Fruit fly (Drosophila melanogaster): ENCODE measurements around the gene CG1077.

Gene CG1077

DNA sequence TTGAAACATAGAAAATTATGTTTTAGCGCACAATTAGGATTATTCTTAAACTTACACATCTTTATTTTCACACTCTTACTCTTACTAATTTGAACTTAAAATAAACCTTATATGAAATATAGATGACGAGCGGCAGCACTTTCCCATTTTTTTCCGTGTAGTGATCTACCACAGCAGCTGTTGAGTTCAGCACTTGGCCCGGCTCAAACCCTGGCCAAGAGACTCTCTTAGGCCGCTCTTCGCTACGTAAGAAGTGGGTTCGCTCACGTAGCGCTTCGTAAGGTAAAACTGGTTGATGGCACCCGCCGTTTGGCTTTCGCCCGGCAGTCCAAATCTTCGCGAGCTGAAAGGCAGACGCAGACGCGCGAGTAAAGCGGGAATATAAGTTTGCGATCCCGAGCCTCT is 31.2 kb downstream of the CG1077 start, which contains the start of gene Osi24:
TSS of gene Osi24 (plus strand) at position 324 of the 405 bp plus-strand sequence.
- TF ChIP-seq CG9948 (tag; optimal IDR thresholded peaks at IDR 0.05), result peak; percentile 69
- peak; percentile 77 for TF ChIP-seq CG14655 (GFP tag; optimal IDR thresholded peaks at IDR 0.05)
- no peak for TF ChIP-seq CG13204 (GFP tag; optimal IDR thresholded peaks at IDR 0.05)
- TF ChIP-seq EcR (GFP tag; optimal IDR thresholded peaks at IDR 0.05), result peak; percentile 21
- peak; percentile 90 for TF ChIP-seq CG32121 (GFP tag; IDR thresholded peaks at IDR 0.05)
- TF ChIP-seq Ets98B (GFP tag; IDR thresholded peaks at IDR 0.05), result peak; percentile 92
- peak; percentile 78; the same call in 2 of the 3 replicates for TF ChIP-seq fd96Ca (GFP tag; IDR thresholded peaks at IDR 0.05)
- peak; percentile 50 for TF ChIP-seq CG15710 (tag; optimal IDR thresholded peaks at IDR 0.05)
- peak; percentile 24 for TF ChIP-seq Snoo (tag; optimal IDR thresholded peaks at IDR 0.05)
- TF ChIP-seq Pif1B (GFP tag; optimal IDR thresholded peaks at IDR 0.05), result peak; percentile 74
- peak; percentile 77 for TF ChIP-seq CG17806 (tag; optimal IDR thresholded peaks at IDR 0.05)
- peak; percentile 75 for TF ChIP-seq D1 (tag; optimal IDR thresholded peaks at IDR 0.05)
- peak; percentile 86 for TF ChIP-seq Pif1A (GFP tag; optimal IDR thresholded peaks at IDR 0.05)
- peak; percentile 59 for TF ChIP-seq CG8159 (tag; optimal IDR thresholded peaks at IDR 0.05)
- TF ChIP-seq CG4496 (GFP tag; IDR thresholded peaks at IDR 0.05), result peak; percentile 92
- TF ChIP-seq CG12605 (GFP tag; IDR thresholded peaks at IDR 0.05), result peak; percentile 89
- TF ChIP-seq gl (tag; optimal IDR thresholded peaks at IDR 0.05), result peak; percentile 37
- peak; percentile 50 for TF ChIP-seq CG34367 (tag; optimal IDR thresholded peaks at IDR 0.05)
- peak; percentile 70 for TF ChIP-seq rn (GFP tag; IDR thresholded peaks at IDR 0.05)
- peak; percentile 81 for TF ChIP-seq CG8301 (tag; optimal IDR thresholded peaks at IDR 0.05)
- TF ChIP-seq CG10348 (GFP tag; IDR thresholded peaks at IDR 0.05), result no peak

DNA sequence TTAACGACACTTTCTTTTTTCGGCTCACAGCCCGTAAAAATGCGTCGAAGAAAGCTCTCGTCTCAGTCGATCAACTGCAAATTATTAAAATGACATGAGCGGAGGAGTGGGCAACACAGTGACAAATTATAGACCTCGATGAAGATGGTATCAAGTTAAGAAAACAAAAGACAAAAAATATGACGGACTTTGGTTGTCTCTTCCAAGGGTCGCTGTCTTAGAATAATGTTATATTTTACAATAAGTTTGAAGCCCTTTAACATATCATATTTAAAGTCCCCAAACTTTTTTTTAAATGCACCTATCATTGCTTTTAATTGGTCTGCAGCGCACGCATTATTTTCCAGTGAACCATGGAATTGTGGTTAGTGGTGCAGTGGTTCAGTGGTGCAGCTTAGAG is 32.4 kb downstream of the CG1077 start:
- TF ChIP-seq CG14655 (GFP tag; optimal IDR thresholded peaks at IDR 0.05), result no peak
- TF ChIP-seq CG17806 (tag; optimal IDR thresholded peaks at IDR 0.05), result no peak
- no peak for TF ChIP-seq Pif1B (GFP tag; optimal IDR thresholded peaks at IDR 0.05)
- TF ChIP-seq CG12605 (GFP tag; IDR thresholded peaks at IDR 0.05), result no peak
- no peak for TF ChIP-seq CG4496 (GFP tag; IDR thresholded peaks at IDR 0.05)
- no peak for TF ChIP-seq gl (tag; optimal IDR thresholded peaks at IDR 0.05)
- no peak for TF ChIP-seq CG32121 (GFP tag; IDR thresholded peaks at IDR 0.05)
- TF ChIP-seq CG8301 (tag; optimal IDR thresholded peaks at IDR 0.05), result no peak
- TF ChIP-seq CG10348 (GFP tag; IDR thresholded peaks at IDR 0.05), result no peak
- TF ChIP-seq fd96Ca (GFP tag; IDR thresholded peaks at IDR 0.05), result no peak
- TF ChIP-seq Ets98B (GFP tag; IDR thresholded peaks at IDR 0.05), result no peak
- TF ChIP-seq D1 (tag; optimal IDR thresholded peaks at IDR 0.05), result no peak
- no peak for TF ChIP-seq CG13204 (GFP tag; optimal IDR thresholded peaks at IDR 0.05)
- no peak for TF ChIP-seq Pif1A (GFP tag; optimal IDR thresholded peaks at IDR 0.05)

DNA sequence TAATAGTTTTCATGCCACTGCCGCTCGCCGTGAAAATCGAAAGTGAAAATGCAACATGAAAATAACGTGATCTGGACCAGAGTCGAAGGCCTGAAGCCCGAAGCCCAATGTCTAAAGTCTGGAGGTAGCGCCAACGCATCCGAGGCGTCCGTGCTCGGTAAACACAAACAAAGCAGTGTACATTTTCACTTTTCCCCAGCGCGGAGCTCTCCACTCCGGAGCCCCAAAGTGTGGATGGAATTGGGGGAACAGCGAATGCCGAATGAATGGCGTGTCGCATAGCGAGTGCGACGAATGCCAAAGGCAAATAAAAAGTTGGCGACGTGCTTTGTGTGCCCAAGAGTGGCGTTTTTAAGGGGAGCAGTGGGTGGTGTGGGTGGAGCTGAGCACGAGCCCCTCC is 35.7 kb downstream of the CG1077 start:
- no peak for TF ChIP-seq EcR (GFP tag; optimal IDR thresholded peaks at IDR 0.05)
- peak; percentile 16 for TF ChIP-seq CG14655 (GFP tag; optimal IDR thresholded peaks at IDR 0.05)
- peak; percentile 15; the same call in 1 of the 2 replicates for TF ChIP-seq Ets98B (GFP tag; IDR thresholded peaks at IDR 0.05)
- peak; percentile 88 for TF ChIP-seq CG4496 (GFP tag; IDR thresholded peaks at IDR 0.05)

DNA sequence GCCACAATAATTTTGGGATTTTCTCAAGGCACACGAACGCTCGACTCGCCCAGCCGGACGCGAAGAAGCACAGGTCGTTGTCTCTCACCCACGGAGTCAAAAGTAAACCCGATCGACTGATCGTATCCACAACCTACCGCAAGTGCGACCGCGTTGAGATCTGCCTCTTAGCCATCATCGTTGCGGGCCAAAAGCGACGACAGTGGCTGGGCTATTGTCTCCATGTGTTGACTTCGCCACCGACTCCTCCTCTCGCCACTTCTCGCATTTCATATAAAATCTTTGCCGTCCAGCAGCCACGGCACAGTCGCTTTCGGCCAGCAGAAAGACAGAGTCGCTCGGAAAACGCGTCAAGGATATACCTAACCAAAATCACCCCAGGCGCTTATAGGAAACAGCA is 41.8 kb downstream of the CG1077 start, which contains the start of gene Osi2:
TSS of gene Osi2 (plus strand) at position 301 of the 400 bp plus-strand sequence.
- TF ChIP-seq rn (GFP tag; IDR thresholded peaks at IDR 0.05), result no peak
- no peak for TF ChIP-seq CG34367 (tag; optimal IDR thresholded peaks at IDR 0.05)
- no peak for TF ChIP-seq CG17806 (tag; optimal IDR thresholded peaks at IDR 0.05)
- TF ChIP-seq gl (tag; optimal IDR thresholded peaks at IDR 0.05), result no peak
- TF ChIP-seq CG15710 (tag; optimal IDR thresholded peaks at IDR 0.05), result no peak
- no peak for TF ChIP-seq Ets98B (GFP tag; IDR thresholded peaks at IDR 0.05)
- TF ChIP-seq CG10348 (GFP tag; IDR thresholded peaks at IDR 0.05), result no peak
- no peak for TF ChIP-seq Pif1B (GFP tag; optimal IDR thresholded peaks at IDR 0.05)
- no peak for TF ChIP-seq fd96Ca (GFP tag; IDR thresholded peaks at IDR 0.05)
- no peak for TF ChIP-seq CG12605 (GFP tag; IDR thresholded peaks at IDR 0.05)
- TF ChIP-seq EcR (GFP tag; optimal IDR thresholded peaks at IDR 0.05), result no peak
- TF ChIP-seq CG4496 (GFP tag; IDR thresholded peaks at IDR 0.05), result no peak
- no peak for TF ChIP-seq Pif1A (GFP tag; optimal IDR thresholded peaks at IDR 0.05)
- TF ChIP-seq CG13204 (GFP tag; optimal IDR thresholded peaks at IDR 0.05), result no peak
- TF ChIP-seq CG8159 (tag; optimal IDR thresholded peaks at IDR 0.05), result no peak

DNA sequence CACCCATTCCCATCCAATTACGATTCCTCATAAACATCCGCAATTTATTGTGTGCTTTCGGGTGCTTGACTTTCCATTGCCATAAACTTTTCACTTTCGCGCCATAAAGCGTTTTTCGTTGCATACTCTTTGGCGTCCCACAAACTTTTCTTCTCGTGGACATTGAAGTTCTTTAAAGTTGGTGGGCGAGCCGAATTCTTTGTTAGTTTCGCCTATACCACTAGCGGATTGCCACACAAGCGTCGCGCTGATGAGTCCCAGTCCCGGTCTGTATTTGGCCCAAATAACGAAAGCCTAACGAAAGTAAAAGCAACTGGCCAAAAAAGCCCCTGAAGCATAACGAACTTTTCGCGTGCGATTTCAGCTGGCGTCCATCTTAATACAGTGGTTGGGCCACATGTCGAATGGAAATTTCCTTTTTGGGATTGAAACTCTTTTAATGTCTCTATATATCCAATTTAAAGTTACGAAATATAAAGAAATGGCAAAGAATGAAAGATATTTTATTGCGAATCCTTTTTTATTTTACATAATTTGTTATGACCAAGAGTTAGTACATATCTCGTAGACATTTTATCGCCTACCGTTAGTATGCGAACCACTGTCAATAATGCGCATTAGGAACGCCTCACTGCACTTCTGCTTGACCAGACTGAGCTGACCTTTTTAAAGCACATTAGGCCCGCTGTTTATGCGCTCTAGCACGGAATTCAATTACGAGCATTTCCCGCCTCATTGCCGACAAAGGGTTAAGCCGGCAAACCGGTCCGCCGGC is 43.2 kb downstream of the CG1077 start:
- TF ChIP-seq CG14655 (GFP tag; optimal IDR thresholded peaks at IDR 0.05) (peak; percentile 27), CG13204 (GFP tag; optimal IDR thresholded peaks at IDR 0.05) (no peak)

DNA sequence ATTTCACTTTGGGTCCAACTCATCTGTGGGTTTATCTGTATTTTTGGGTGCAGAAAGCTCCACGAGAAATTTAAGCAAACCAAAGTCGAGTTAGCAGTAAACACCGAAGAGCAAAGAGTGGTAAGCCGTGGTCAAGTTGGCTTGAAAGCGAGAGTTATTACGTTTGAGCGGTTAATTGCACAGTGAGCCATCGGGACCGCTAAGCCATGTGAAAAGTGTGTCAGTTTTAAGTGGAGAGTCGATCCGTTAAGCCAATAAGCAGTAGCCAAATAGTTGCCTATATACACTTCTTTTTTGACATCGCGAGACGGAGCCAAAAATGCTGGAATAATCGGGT is 43.7 kb downstream of the CG1077 start:
- TF ChIP-seq CG32121 (GFP tag; IDR thresholded peaks at IDR 0.05) (no peak), CG15710 (tag; optimal IDR thresholded peaks at IDR 0.05) (no peak), CG13204 (GFP tag; optimal IDR thresholded peaks at IDR 0.05) (no peak), Pif1B (GFP tag; optimal IDR thresholded peaks at IDR 0.05) (no peak), CG9948 (tag; optimal IDR thresholded peaks at IDR 0.05) (no peak), fd96Ca (GFP tag; IDR thresholded peaks at IDR 0.05) (no peak), CG17806 (tag; optimal IDR thresholded peaks at IDR 0.05) (no peak), CG10348 (GFP tag; IDR thresholded peaks at IDR 0.05) (no peak), CG34367 (tag; optimal IDR thresholded peaks at IDR 0.05) (no peak), CG12605 (GFP tag; IDR thresholded peaks at IDR 0.05) (no peak), Pif1A (GFP tag; optimal IDR thresholded peaks at IDR 0.05) (no peak), CG8159 (tag; optimal IDR thresholded peaks at IDR 0.05) (no peak), CG14655 (GFP tag; optimal IDR thresholded peaks at IDR 0.05) (no peak), D1 (tag; optimal IDR thresholded peaks at IDR 0.05) (no peak), Snoo (tag; optimal IDR thresholded peaks at IDR 0.05) (no peak), gl (tag; optimal IDR thresholded peaks at IDR 0.05) (no peak), CG8301 (tag; optimal IDR thresholded peaks at IDR 0.05) (no peak), rn (GFP tag; IDR thresholded peaks at IDR 0.05) (no peak), Ets98B (GFP tag; IDR thresholded peaks at IDR 0.05) (no peak)

All from whole organism, pupa.